Worm (Caenorhabditis elegans) whole organism, young adult: Measurements from ENCODE around the gene nstp-5.

Experiments used
- B0019.2 ChIP-seq: fragments of 200-800 bp; sonication (Bioruptor generic); conservative IDR thresholded peaks from 2 replicates; pipeline ENCODE4 v1.3.6; 2022; ENCODE audit warnings: missing genetic modification reagents, missing genetic modification characterization, missing compliant biosample characterization
- hrde-1 ChIP-seq: sonication (generic microtip); optimal IDR thresholded peaks from 2 replicates; lab custom pipeline; 2016; ENCODE audit warnings: missing genetic modification characterization, mild to moderate bottlenecking, missing compliant biosample characterization, moderate library complexity, missing genotype, missing genetic modification reagents, borderline replicate concordance
- nfya-1 ChIP-seq: sonication (generic microtip); optimal IDR thresholded peaks from 2 replicates; lab custom pipeline; 2017; ENCODE audit warnings: antibody characterized with exemption, missing compliant biosample characterization, missing genetic modification characterization, borderline replicate concordance; ENCODE audit not compliant: insufficient read depth
- zfh-2 ChIP-seq: fragments of 200-800 bp; sonication (Bioruptor generic); conservative IDR thresholded peaks from 2 replicates; pipeline ENCODE4 v1.3.6; 2022; ENCODE audit warnings: missing genetic modification reagents, missing genetic modification characterization, missing compliant biosample characterization

DNA sequence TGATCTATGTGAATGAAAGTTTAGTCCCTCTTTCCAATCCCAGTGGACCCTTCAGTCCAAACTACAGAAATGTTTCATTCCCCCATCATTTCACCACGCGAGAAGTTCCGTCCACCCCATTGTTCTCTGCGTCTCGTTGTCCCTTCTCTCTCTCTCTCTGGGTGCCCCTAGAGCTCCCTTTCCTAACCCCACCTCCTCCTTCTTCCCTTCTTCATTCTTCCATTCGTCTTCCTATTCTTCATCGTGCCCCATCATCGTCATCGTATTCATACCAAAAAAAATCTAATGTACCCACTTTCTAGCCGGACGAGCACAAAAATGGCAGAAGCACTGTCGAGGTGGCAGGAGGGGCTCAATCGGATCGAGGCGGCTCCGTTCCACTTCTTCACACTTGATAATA, 19.1 kb upstream of the nstp-5 start, which contains the start of gene M02B1.3:
- TF ChIP-seq B0019.2 (GFP tag; lab: Robert Waterston, UW) = no peak
- TF ChIP-seq hrde-1 (tag; lab: Kevin White, UChicago) = no peak
- TF ChIP-seq zfh-2 (GFP tag; lab: Robert Waterston, UW) = peak; percentile 39; the same call in 1 of the 2 replicates
- TF ChIP-seq nfya-1 (tag; lab: Kevin White, UChicago) = no peak
